Worm (Caenorhabditis elegans) whole organism, dauer: ENCODE measurements around the gene C45B2.2.

ENCODE experiments used
- unc-62 ChIP-seq: sonication (generic microtip); optimal IDR thresholded peaks from 2 replicates; lab custom pipeline; 2017; ENCODE audit warnings: missing biosample characterization, missing genetic modification reagents, missing genetic modification characterization

Gene C45B2.2

ce11 chrX:6082660-6083059, 1.9 kb upstream of the C45B2.2 start, which contains the start of gene C45B2.3:
Gene C45B2.3, plus strand, starts transcription at chrX:6082960.
- no peak for TF ChIP-seq unc-62 (GFP tag; lab: Kevin White, UChicago)

ce11 chrX:6085824-6086223, 1.3 kb downstream of the C45B2.2 start, which contains the start of gene C45B2.1:
Gene C45B2.1, plus strand, starts transcription at chrX:6086124.
- no peak for TF ChIP-seq unc-62 (GFP tag; lab: Kevin White, UChicago)

- no peak for TF ChIP-seq unc-62 (GFP tag; lab: Kevin White, UChicago)
Measured at ce11 chrX:6087676-6088075, 3.1 kb downstream of the C45B2.2 start, which contains the start of gene C45B2.8. Gene C45B2.8, plus strand, starts transcription at chrX:6087976.

ce11 chrX:6088718-6089117, 4.2 kb downstream of the C45B2.2 start:
- TF ChIP-seq unc-62 (GFP tag; lab: Kevin White, UChicago): no peak

- no peak for TF ChIP-seq unc-62 (GFP tag; lab: Kevin White, UChicago)
Measured at ce11 chrX:6090779-6091178, 6.2 kb downstream of the C45B2.2 start.

- no peak for TF ChIP-seq unc-62 (GFP tag; lab: Kevin White, UChicago)
Measured at ce11 chrX:6091967-6092366, 7.4 kb downstream of the C45B2.2 start, which contains the start of gene hsp-3. Gene hsp-3, minus strand, starts transcription at chrX:6092124.

ce11 chrX:6092533-6092932, 8.0 kb downstream of the C45B2.2 start:
- no peak for TF ChIP-seq unc-62 (GFP tag; lab: Kevin White, UChicago)

ce11 chrX:6093046-6093445, 8.5 kb downstream of the C45B2.2 start, which contains the start of gene C15H9.5:
Gene C15H9.5, plus strand, starts transcription at chrX:6093300.
- no peak for TF ChIP-seq unc-62 (GFP tag; lab: Kevin White, UChicago)

ce11 chrX:6097551-6097950, 13.0 kb downstream of the C45B2.2 start, which contains the start of gene C15H9.4:
Gene C15H9.4, plus strand, starts transcription at chrX:6097643.
- TF ChIP-seq unc-62 (GFP tag; lab: Kevin White, UChicago): no peak

ce11 chrX:6098420-6098819, 13.9 kb downstream of the C45B2.2 start:
- no peak for TF ChIP-seq unc-62 (GFP tag; lab: Kevin White, UChicago)

ce11 chrX:6100395-6101099, 16.0 kb downstream of the C45B2.2 start:
- TF ChIP-seq unc-62 (GFP tag; lab: Kevin White, UChicago): no peak

ce11 chrX:6103297-6103696, 18.8 kb downstream of the C45B2.2 start, which contains the start of gene C15H9.11:
Gene C15H9.11, minus strand, starts transcription at chrX:6103397.
- no peak for TF ChIP-seq unc-62 (GFP tag; lab: Kevin White, UChicago)

ce11 chrX:6107962-6108361, 23.4 kb downstream of the C45B2.2 start:
- no peak for TF ChIP-seq unc-62 (GFP tag; lab: Kevin White, UChicago)

ce11 chrX:6109288-6109770, 24.8 kb downstream of the C45B2.2 start, which contains the start of gene kynu-1:
Gene kynu-1, minus strand, starts transcription at chrX:6109338.
- no peak for TF ChIP-seq unc-62 (GFP tag; lab: Kevin White, UChicago)

ce11 chrX:6112817-6113216, 28.3 kb downstream of the C45B2.2 start, which contains the start of gene prx-3:
Gene prx-3, minus strand, starts transcription at chrX:6112917.
- no peak for TF ChIP-seq unc-62 (GFP tag; lab: Kevin White, UChicago)

- no peak for TF ChIP-seq unc-62 (GFP tag; lab: Kevin White, UChicago)
Measured at ce11 chrX:6115502-6115901, 31.0 kb downstream of the C45B2.2 start, which contains the start of gene C15H9.3. Gene C15H9.3, plus strand, starts transcription at chrX:6115802.
